Worm (Caenorhabditis elegans): ENCODE data around the gene Y52E8A.6.

Y52E8A.6 gene

DNA sequence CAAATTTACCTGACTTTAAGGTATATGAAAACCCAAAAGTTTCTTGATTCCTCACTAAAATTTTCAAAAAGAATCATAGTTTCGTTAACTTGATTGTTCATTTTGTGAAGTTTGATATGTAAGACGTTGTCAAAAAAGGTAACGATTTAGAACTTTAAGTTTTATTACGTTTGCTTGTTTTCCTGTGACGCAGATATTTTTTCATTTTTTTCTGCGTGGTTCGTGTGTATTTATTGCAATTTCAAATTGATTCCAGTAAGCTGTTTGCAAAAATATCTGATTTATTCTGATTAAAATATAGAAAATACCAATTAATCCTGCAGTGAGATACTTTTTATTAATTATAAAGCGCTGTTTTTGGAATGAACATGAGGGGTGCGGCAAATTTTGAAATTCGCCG, 3.8 kb downstream of the Y52E8A.6 start, which contains the start of gene srw-40:
TSS of gene srw-40 (minus strand) at position 101 of the 400 bp plus-strand sequence.
- TF ChIP-seq pax-1 (tag; optimal IDR thresholded peaks at IDR 0.05), result no peak
- no peak for TF ChIP-seq hlh-13 (GFP tag; optimal IDR thresholded peaks at IDR 0.05)
- no peak for TF ChIP-seq ceh-45 (GFP tag; IDR thresholded peaks at IDR 0.05)
- TF ChIP-seq T23F11.4 (GFP tag; optimal IDR thresholded peaks at IDR 0.05), result no peak
- no peak for TF ChIP-seq sox-2 (GFP tag; IDR thresholded peaks at IDR 0.05)
- no peak for TF ChIP-seq ceh-34 (tag; optimal IDR thresholded peaks at IDR 0.05)
- no peak for TF ChIP-seq pha-4 (tag; optimal IDR thresholded peaks at IDR 0.05)

DNA sequence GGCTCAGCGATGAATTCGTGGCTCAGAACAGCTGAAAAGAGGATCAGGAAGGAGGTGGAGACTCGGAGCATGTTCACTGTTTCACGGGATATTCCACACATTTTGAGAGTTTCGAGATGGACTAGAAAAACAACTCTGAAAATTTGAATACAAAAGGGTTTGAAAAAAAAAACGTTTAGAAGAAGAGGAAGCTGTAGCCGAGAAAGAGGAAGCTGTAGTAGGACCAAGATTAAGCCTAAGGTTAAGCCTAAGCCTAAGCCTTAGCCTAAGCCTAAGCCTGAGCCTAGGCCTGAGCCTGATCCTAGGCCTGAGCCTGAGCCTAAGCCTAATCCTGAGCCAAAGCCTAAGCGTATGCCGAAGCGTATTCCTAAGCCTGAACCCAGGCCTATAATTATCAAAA, 7.7 kb downstream of the Y52E8A.6 start, which contains the start of gene plep-1:
TSS of gene plep-1 (minus strand) at position 101 of the 400 bp plus-strand sequence.
- no peak for TF ChIP-seq ceh-48 (tag; optimal IDR thresholded peaks at IDR 0.05)
- TF ChIP-seq dve-1 (tag; optimal IDR thresholded peaks at IDR 0.05), result peak; percentile 40

ce11 chrII:4309112-4309511, 10.7 kb downstream of the Y52E8A.6 start:
- peak; percentile 76 for TF ChIP-seq unc-55 (GFP tag; optimal IDR thresholded peaks at IDR 0.05)

DNA sequence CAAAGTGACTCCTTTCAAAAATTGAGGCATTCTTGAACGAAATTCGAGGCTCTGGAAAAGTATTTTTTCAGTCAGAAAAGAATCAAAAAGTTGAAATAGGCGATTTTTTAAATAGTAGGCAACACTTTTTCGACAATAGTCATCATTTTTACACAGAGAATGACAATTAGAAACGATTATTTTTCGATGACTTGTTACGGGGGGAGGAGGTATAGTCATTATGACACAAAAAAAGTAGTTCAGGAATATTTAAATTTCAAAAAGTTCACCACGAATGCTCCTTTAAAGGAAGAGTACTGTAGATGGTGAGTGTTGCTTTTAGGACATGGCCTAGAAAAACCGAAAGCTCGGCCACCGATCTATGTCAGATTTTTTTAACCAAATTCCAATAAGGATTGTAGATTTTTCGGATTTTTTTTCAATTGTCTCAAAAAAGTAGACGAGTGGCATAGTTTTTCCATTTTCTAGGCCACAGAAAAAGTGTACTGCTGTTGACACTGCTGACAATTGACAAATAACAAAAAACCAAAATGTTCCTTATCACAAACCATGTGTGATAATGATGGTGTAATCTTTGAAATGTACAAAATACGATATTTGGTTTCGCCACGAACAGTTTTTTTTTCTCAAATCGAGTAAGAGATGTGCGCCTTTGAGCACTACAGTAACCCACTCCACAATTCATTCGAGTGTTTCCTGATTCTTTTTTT, 12.7 kb downstream of the Y52E8A.6 start, which contains the start of gene Y52E8A.3:
TSS of gene Y52E8A.3 (minus strand) at position 51 of the 710 bp plus-strand sequence.
- no peak for TF ChIP-seq nhr-11 (tag; optimal IDR thresholded peaks at IDR 0.05)
- TF ChIP-seq C08G9.2 (tag; optimal IDR thresholded peaks at IDR 0.05), result no peak
- no peak for TF ChIP-seq ceh-2 (tag; optimal IDR thresholded peaks at IDR 0.05)
- TF ChIP-seq rnt-1 (tag; optimal IDR thresholded peaks at IDR 0.05), result no peak
- no peak for TF ChIP-seq sox-2 (GFP tag; IDR thresholded peaks at IDR 0.05)
- no peak for TF ChIP-seq ahr-1 (tag; optimal IDR thresholded peaks at IDR 0.05)
- no peak for TF ChIP-seq ceh-19 (GFP tag; optimal IDR thresholded peaks at IDR 0.05)
- no peak for TF ChIP-seq syd-9 (tag; optimal IDR thresholded peaks at IDR 0.05)
- no peak for TF ChIP-seq hlh-6 (tag; optimal IDR thresholded peaks at IDR 0.05)
- no peak for TF ChIP-seq tbx-7 (tag; optimal IDR thresholded peaks at IDR 0.05)
- TF ChIP-seq che-1 (tag; optimal IDR thresholded peaks at IDR 0.05), result no peak
- no peak for TF ChIP-seq elt-2 (tag; optimal IDR thresholded peaks at IDR 0.05)
- no peak for TF ChIP-seq hlh-8 (tag; optimal IDR thresholded peaks at IDR 0.05)

DNA sequence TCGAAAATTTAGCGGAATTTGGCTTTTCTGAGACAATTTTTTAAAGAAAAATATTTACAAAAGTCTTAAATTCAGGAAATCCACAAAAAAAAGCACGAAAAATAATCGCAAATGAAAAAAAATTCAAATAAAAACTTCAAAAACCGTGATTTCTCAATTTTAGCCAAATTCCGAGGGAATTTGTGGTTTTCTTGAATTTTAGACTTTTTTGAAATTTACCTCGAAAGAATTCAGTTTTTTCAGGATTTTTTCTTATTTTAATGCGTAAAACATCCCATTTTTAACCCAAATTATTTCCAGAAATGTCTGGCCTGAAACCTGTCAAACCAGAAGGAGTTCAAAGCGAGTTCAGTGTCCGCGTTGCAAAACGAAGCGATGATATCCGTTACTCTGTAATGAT, 18.5 kb downstream of the Y52E8A.6 start, which contains the start of gene gtf-2F1:
TSS of gene gtf-2F1 (plus strand) at position 301 of the 400 bp plus-strand sequence.
- TF ChIP-seq sdc-2 (tag; optimal IDR thresholded peaks at IDR 0.05) (no peak), ceh-9 (tag; optimal IDR thresholded peaks at IDR 0.05) (no peak), hlh-6 (tag; optimal IDR thresholded peaks at IDR 0.05) (no peak), che-1 (tag; optimal IDR thresholded peaks at IDR 0.05) (no peak), pros-1 (tag; optimal IDR thresholded peaks at IDR 0.05) (no peak), pax-1 (tag; optimal IDR thresholded peaks at IDR 0.05) (no peak), hlh-30 (tag; optimal IDR thresholded peaks at IDR 0.05; ENCODE audit: insufficient read depth) (no peak), pha-2 (tag; optimal IDR thresholded peaks at IDR 0.05) (no peak), gmeb-2 (tag; optimal IDR thresholded peaks at IDR 0.05) (no peak), hlh-15 (tag; optimal IDR thresholded peaks at IDR 0.05) (no peak), ref-2 (tag; optimal IDR thresholded peaks at IDR 0.05) (no peak), dve-1 (tag; optimal IDR thresholded peaks at IDR 0.05) (no peak), ceh-30 (tag; optimal IDR thresholded peaks at IDR 0.05) (no peak)

ce11 chrII:4299227-4299703, 20.5 kb downstream of the Y52E8A.6 start, which contains the start of gene sco-1:
Gene sco-1 (plus strand): TSS chrII:4299653.
- TF ChIP-seq lim-6 (tag; optimal IDR thresholded peaks at IDR 0.05), result peak; percentile 63
- no peak for TF ChIP-seq unc-3 (GFP tag; conservative IDR thresholded peaks at IDR 0.05)
- peak; percentile 36 for TF ChIP-seq unc-3 (tag; optimal IDR thresholded peaks at IDR 0.05)
- TF ChIP-seq ceh-14 (tag; optimal IDR thresholded peaks at IDR 0.05), result peak; percentile 71
- TF ChIP-seq ceh-48 (tag; optimal IDR thresholded peaks at IDR 0.05), result peak; percentile 11
- peak; percentile 92 for TF ChIP-seq ets-4 (tag; optimal IDR thresholded peaks at IDR 0.05)
- peak; percentile 83 for TF ChIP-seq ceh-2 (tag; optimal IDR thresholded peaks at IDR 0.05)
- no peak for TF ChIP-seq gmeb-2 (tag; optimal IDR thresholded peaks at IDR 0.05)
- peak; percentile 41 for TF ChIP-seq ztf-16 (tag; optimal IDR thresholded peaks at IDR 0.05)
- TF ChIP-seq ceh-18 (tag; optimal IDR thresholded peaks at IDR 0.05), result peak; percentile 65
- no peak for TF ChIP-seq sdc-2 (tag; optimal IDR thresholded peaks at IDR 0.05)
- no peak for TF ChIP-seq eyg-1 (tag; optimal IDR thresholded peaks at IDR 0.05)
- peak; percentile 88 for TF ChIP-seq C08G9.2 (tag; optimal IDR thresholded peaks at IDR 0.05)
- TF ChIP-seq ceh-6 (GFP tag; optimal IDR thresholded peaks at IDR 0.05), result no peak
- no peak for TF ChIP-seq fkh-6 (tag; optimal IDR thresholded peaks at IDR 0.05)
- TF ChIP-seq ama-1 (optimal IDR thresholded peaks at IDR 0.05), result no peak
- no peak for TF ChIP-seq pros-1 (tag; optimal IDR thresholded peaks at IDR 0.05)
- TF ChIP-seq ceh-9 (tag; optimal IDR thresholded peaks at IDR 0.05), result no peak
- no peak for TF ChIP-seq hlh-6 (tag; optimal IDR thresholded peaks at IDR 0.05)
